Worm (Caenorhabditis elegans): ENCODE data around the gene C50H11.8.

DNA sequence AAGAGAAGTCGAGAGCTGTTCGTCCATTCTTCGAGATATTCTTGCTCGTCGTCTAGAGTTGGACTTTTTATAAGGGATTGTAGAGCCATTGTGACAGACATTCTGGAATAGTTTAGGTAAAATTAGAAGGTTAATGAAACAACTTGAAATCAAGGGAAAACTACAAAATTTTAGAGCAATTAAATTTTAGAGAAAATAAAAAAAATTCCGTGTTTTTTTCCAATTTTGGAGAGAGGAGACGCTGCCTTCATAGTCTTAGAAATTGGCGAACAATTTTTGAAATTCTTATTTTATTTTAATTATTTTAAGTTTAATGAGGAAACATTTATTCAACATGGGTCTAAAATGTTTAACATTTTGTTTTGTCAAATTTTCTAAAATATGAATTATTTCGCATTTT, 17.2 kb downstream of the C50H11.8 start, which contains the start of gene C50H11.13:
- TF ChIP-seq ref-1 (GFP tag; conservative IDR thresholded peaks at IDR 0.05), result no peak
- TF ChIP-seq flt-1 (GFP tag; IDR thresholded peaks at IDR 0.05), result no peak
- TF ChIP-seq ztf-23 (GFP tag; IDR thresholded peaks at IDR 0.05), result no peak
- TF ChIP-seq ztf-29 (GFP tag; IDR thresholded peaks at IDR 0.05), result no peak
- TF ChIP-seq med-1 (GFP tag; optimal IDR thresholded peaks at IDR 0.05; ENCODE audit: insufficient read depth), result no peak
- no peak for TF ChIP-seq T22C8.4 (GFP tag; IDR thresholded peaks at IDR 0.05)
